Worm (Caenorhabditis elegans) whole organism, L1 larva: ENCODE measurements around the gene folt-2.

Experiments used
- C34B4.2 ChIP-seq: sonication (generic microtip); optimal IDR thresholded peaks from 2 replicates; lab custom pipeline; 2017; ENCODE audit warnings: mild to moderate bottlenecking, missing genetic modification characterization, missing compliant biosample characterization
- aly-2 ChIP-seq: fragments of 150-350 bp; optimal IDR thresholded peaks from 2 replicates; lab custom pipeline; 2014; ENCODE audit warnings: missing biosample characterization, missing genetic modification characterization
- ceh-8 ChIP-seq: fragments of 200-800 bp; sonication (Bioruptor generic); optimal IDR thresholded peaks from 2 replicates; lab custom pipeline; 2018; ENCODE audit warnings: mild to moderate bottlenecking, missing genetic modification characterization, moderate library complexity, missing compliant biosample characterization
- ces-1 ChIP-seq: fragments of 150-350 bp; optimal IDR thresholded peaks from 2 replicates; lab custom pipeline; 2014; ENCODE audit warnings: missing biosample characterization, missing genetic modification reagents, missing genetic modification characterization
- dpl-1 ChIP-seq, 3 experiments: fragments of 150-350 bp in 2 of 3; sonication (generic microtip) in 1 of 3; optimal IDR thresholded peaks; 2 replicates each; lab custom pipeline; 2014 to 2017; ENCODE audit warnings: missing biosample characterization in 3 of 3, missing genetic modification characterization in 3 of 3, missing genetic modification reagents in 3 of 3
- efl-1 ChIP-seq, 4 experiments: fragments of 150-350 bp; optimal IDR thresholded peaks in 3 of 4; peaks in 1 of 4; 1 replicate in 1 of 4; 2 replicates in 3 of 4; lab custom pipeline; 2014; ENCODE audit warnings: missing biosample characterization in 2 of 4, missing genetic modification characterization in 2 of 4, missing genetic modification reagents in 2 of 4
- efl-3 ChIP-seq: fragments of 200-800 bp; sonication (Bioruptor generic); optimal IDR thresholded peaks from 2 replicates; lab custom pipeline; 2018; ENCODE audit warnings: mild to moderate bottlenecking, missing genetic modification characterization, missing compliant biosample characterization
- egl-13 ChIP-seq: sonication (generic microtip); optimal IDR thresholded peaks from 2 replicates; lab custom pipeline; 2016; ENCODE audit warnings: missing genotype, missing genetic modification reagents, missing genetic modification characterization, missing compliant biosample characterization
- egl-27 ChIP-seq, 2 experiments: fragments of 150-350 bp in 1 of 2; sonication (generic microtip); optimal IDR thresholded peaks; 3 replicates each; lab custom pipeline; 2017 to 2018; ENCODE audit warnings: missing biosample characterization in 2 of 2, missing genetic modification characterization in 2 of 2, missing genetic modification reagents in 2 of 2
- elt-2 ChIP-seq: sonication (generic microtip); optimal IDR thresholded peaks from 2 replicates; lab custom pipeline; 2016; ENCODE audit warnings: missing genetic modification characterization, mild to moderate bottlenecking, inconsistent platforms, missing compliant biosample characterization, missing genetic modification reagents
- ets-5 ChIP-seq: fragments of 200-800 bp; sonication (Bioruptor generic); IDR thresholded peaks from 2 replicates; pipeline ENCODE4 v1.3.6; 2022; ENCODE audit warnings: missing genetic modification characterization, missing compliant biosample characterization
- fos-1 ChIP-seq: fragments of 150-350 bp; optimal IDR thresholded peaks from 2 replicates; lab custom pipeline; 2014; ENCODE audit warnings: missing biosample characterization, missing genetic modification characterization
- hlh-4 ChIP-seq: sonication (generic microtip); optimal IDR thresholded peaks from 2 replicates; lab custom pipeline; 2016; ENCODE audit warnings: mild to moderate bottlenecking, missing genetic modification characterization, missing compliant biosample characterization
- jun-1 ChIP-seq: fragments of 150-350 bp; optimal IDR thresholded peaks from 2 replicates; lab custom pipeline; 2014; ENCODE audit warnings: missing biosample characterization, missing genetic modification reagents, missing genetic modification characterization
- lin-13 ChIP-seq: fragments of 150-350 bp; optimal IDR thresholded peaks from 2 replicates; lab custom pipeline; 2014; ENCODE audit warnings: missing biosample characterization, missing genetic modification reagents, missing genetic modification characterization
- lin-35 ChIP-seq, 2 experiments: fragments of 150-350 bp; optimal IDR thresholded peaks; 2 replicates each; lab custom pipeline; 2014; ENCODE audit warnings: missing biosample characterization in 2 of 2, missing genetic modification characterization in 2 of 2, missing genetic modification reagents in 2 of 2
- lin-39 ChIP-seq: fragments of 150-350 bp; optimal IDR thresholded peaks from 2 replicates; lab custom pipeline; 2014; ENCODE audit warnings: missing biosample characterization, missing genetic modification reagents, missing genetic modification characterization
- lsy-2 ChIP-seq, 2 experiments: fragments of 150-350 bp; optimal IDR thresholded peaks; 2 replicates each; lab custom pipeline; 2014; ENCODE audit warnings: missing biosample characterization in 2 of 2, missing genetic modification characterization in 2 of 2
- mab-9 ChIP-seq: fragments of 200-800 bp; sonication (Bioruptor generic); IDR thresholded peaks from 2 replicates; pipeline ENCODE4 v1.3.6; 2022; ENCODE audit warnings: missing genetic modification reagents, missing genetic modification characterization, missing compliant biosample characterization
- nhr-12 ChIP-seq: sonication (generic microtip); optimal IDR thresholded peaks from 2 replicates; lab custom pipeline; 2017; ENCODE audit warnings: missing biosample characterization, missing genetic modification characterization
- nhr-20 ChIP-seq: sonication (generic microtip); optimal IDR thresholded peaks from 2 replicates; lab custom pipeline; 2016; ENCODE audit warnings: mild to moderate bottlenecking, missing genetic modification characterization, missing compliant biosample characterization
- nhr-71 ChIP-seq: sonication (generic microtip); optimal IDR thresholded peaks from 2 replicates; lab custom pipeline; 2016; ENCODE audit warnings: mild to moderate bottlenecking, missing genetic modification characterization, moderate library complexity, missing compliant biosample characterization
- nhr-77 ChIP-seq: fragments of 150-350 bp; optimal IDR thresholded peaks from 2 replicates; lab custom pipeline; 2014; ENCODE audit warnings: missing biosample characterization, missing genetic modification characterization
- sox-4 ChIP-seq: sonication (generic microtip); optimal IDR thresholded peaks from 2 replicates; lab custom pipeline; 2016; ENCODE audit warnings: missing genetic modification characterization, missing compliant biosample characterization
- sptf-1 ChIP-seq: fragments of 150-350 bp; optimal IDR thresholded peaks from 2 replicates; lab custom pipeline; 2014; ENCODE audit warnings: missing biosample characterization, missing genetic modification characterization
- sup-37 ChIP-seq: fragments of 200-800 bp; sonication (Bioruptor generic); optimal IDR thresholded peaks from 2 replicates; lab custom pipeline; 2018; ENCODE audit warnings: mild to moderate bottlenecking, missing genetic modification characterization, missing compliant biosample characterization
- tbx-2 ChIP-seq: sonication (generic microtip); optimal IDR thresholded peaks from 2 replicates; lab custom pipeline; 2016; ENCODE audit warnings: missing genetic modification characterization, missing compliant biosample characterization
- unc-130 ChIP-seq: fragments of 150-350 bp; optimal IDR thresholded peaks from 2 replicates; lab custom pipeline; 2017; ENCODE audit warnings: missing biosample characterization, missing genetic modification characterization, inconsistent platforms
- unc-98 ChIP-seq: fragments of 200-800 bp; sonication (Bioruptor generic); IDR thresholded peaks from 2 replicates; pipeline ENCODE4 v1.3.6; 2022; ENCODE audit warnings: missing genetic modification characterization, missing compliant biosample characterization
- xbp-1 ChIP-seq: sonication (generic microtip); optimal IDR thresholded peaks from 2 replicates; lab custom pipeline; 2016; ENCODE audit warnings: missing genetic modification characterization, missing compliant biosample characterization
- zip-4 ChIP-seq: fragments of 200-800 bp; sonication (Bioruptor generic); optimal IDR thresholded peaks from 2 replicates; lab custom pipeline; 2018; ENCODE audit warnings: mild to moderate bottlenecking, missing genetic modification characterization, moderate library complexity, missing compliant biosample characterization
- ztf-4 ChIP-seq: fragments of 150-350 bp; optimal IDR thresholded peaks from 2 replicates; lab custom pipeline; 2014; ENCODE audit warnings: missing biosample characterization, missing genetic modification characterization

Gene folt-2

DNA sequence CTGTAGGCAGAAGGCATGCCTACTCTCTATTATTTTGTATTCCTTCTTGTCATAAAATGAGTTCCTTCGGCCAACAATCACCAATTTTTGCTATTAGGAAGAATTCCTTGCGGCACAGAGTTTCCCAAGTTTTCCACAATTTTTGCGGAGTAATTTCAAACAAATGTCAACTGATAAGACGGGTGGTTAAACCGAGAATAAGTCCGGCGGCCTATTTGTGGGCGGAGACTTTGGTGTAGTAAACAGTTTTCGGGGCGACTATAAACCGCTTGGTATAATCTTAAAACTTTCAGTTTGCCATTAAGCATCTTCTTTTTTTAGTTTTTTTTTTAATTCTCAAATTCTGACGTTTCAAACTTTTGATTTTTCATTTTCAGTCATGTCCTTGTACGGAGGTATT is 5.6 kb upstream of the folt-2 start, which contains the start of gene ifc-1:
Gene ifc-1 (plus strand): TSS at position 378 of the 400 bp plus-strand sequence.
- TF ChIP-seq lin-13 (GFP tag; lab: Kevin White, UChicago), result no peak
- no peak for TF ChIP-seq nhr-71 (tag; lab: Kevin White, UChicago)
- no peak for TF ChIP-seq C34B4.2 (tag; lab: Kevin White, UChicago)
- TF ChIP-seq ztf-4 (tag; lab: Kevin White, UChicago), result no peak
- peak; percentile 67 for TF ChIP-seq elt-2 (tag; lab: Kevin White, UChicago)
- no peak for TF ChIP-seq efl-1 (optimal IDR thresholded peaks at IDR 0.05; lab: Kevin White, UChicago)
- peak in 1 of 2 experiments; percentile 21 for TF ChIP-seq efl-1 (GFP tag; optimal IDR thresholded peaks at IDR 0.05 in 1 of 2; lab: Kevin White, UChicago)

DNA sequence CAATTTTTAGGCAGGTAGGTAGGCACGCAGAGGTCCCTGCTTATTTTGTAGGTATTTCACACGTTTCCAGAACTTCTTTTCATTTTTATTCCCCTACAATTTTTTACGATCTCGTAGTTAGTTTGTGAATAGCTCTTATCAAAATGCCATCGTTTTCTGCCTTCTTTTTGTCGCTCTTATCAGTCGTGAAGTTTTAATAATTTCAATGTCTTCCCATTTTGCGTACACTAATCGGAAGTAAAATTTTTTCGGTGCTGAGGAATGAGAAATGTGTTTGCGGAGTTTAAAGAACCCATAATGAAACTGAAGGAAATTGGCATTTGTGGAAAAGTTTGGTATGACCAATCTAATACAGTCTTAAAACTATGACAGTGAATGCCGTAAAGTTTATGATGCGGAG is 5.0 kb upstream of the folt-2 start:
- TF ChIP-seq elt-2 (tag; lab: Kevin White, UChicago) (peak; percentile 53), ces-1 (GFP tag; lab: Kevin White, UChicago) (no peak)
- TF ChIP-seq, all 84 proteins: peak for 1

DNA sequence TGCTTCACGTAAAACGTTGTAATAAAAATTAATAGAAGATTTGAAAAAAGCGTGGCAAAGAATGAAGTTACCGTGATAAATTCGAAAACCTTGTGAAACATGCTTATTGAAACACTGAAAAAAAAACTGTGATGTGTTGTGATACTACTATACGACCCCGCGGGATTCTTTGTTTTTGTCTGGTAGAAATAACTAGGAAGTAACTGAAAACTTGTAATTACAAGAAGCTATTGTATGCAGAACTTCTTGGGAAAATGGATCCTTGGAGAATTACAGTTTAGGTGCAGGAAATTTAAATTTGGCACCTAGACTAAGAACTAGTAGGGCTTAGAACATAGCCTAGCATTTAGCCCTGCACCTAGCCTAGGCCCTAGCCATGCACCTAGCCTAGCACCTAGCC is 4.4 kb upstream of the folt-2 start, which contains the start of gene str-39:
Gene str-39 (minus strand): TSS at position 101 of the 400 bp plus-strand sequence.
- TF ChIP-seq aly-2 (tag; lab: Kevin White, UChicago) (no peak), sup-37 (GFP tag; lab: Kevin White, UChicago) (no peak), sptf-1 (tag; lab: Kevin White, UChicago) (no peak), hlh-4 (tag; lab: Kevin White, UChicago) (no peak), unc-98 (GFP tag; lab: Robert Waterston, UW) (no peak)

DNA sequence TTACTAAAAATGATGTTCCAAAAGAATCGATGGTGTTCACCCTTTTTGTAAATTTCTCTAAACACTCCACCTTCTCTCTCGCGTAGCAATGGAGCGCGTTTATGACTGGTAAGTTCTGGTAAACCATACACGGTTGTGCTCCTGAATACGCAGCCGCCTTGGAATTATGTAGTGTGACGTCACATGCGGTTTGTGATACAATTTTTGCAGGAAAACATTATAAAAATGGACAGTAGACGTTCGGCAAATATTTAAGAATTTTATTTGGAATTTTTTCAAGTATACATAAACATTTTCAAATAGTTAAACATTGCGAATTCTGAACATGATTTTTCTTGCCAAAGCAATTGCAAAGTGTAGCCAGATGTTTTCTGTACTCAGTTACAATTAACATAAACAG is 2.1 kb upstream of the folt-2 start, which contains the start of gene F37B4.10:
Gene F37B4.10 (minus strand): TSS at position 101 of the 400 bp plus-strand sequence.
- TF ChIP-seq lsy-2 (tag; optimal IDR thresholded peaks at IDR 0.05; lab: Kevin White, UChicago) (peak in 1 of 2 experiments; percentile 11), ceh-8 (no peak), efl-3 (GFP tag; lab: Kevin White, UChicago) (no peak), lin-35 (GFP tag; optimal IDR thresholded peaks at IDR 0.05; lab: Kevin White, UChicago) (peak; percentile 15 to 22), dpl-1 (GFP tag; optimal IDR thresholded peaks at IDR 0.05; lab: Kevin White, UChicago) (peak in 1 of 3 experiments; percentile 11), efl-1 (optimal IDR thresholded peaks at IDR 0.05; lab: Kevin White, UChicago) (peak; percentile 8 to 18), efl-1 (GFP tag; optimal IDR thresholded peaks at IDR 0.05 in 1 of 2; lab: Kevin White, UChicago) (no peak)

DNA sequence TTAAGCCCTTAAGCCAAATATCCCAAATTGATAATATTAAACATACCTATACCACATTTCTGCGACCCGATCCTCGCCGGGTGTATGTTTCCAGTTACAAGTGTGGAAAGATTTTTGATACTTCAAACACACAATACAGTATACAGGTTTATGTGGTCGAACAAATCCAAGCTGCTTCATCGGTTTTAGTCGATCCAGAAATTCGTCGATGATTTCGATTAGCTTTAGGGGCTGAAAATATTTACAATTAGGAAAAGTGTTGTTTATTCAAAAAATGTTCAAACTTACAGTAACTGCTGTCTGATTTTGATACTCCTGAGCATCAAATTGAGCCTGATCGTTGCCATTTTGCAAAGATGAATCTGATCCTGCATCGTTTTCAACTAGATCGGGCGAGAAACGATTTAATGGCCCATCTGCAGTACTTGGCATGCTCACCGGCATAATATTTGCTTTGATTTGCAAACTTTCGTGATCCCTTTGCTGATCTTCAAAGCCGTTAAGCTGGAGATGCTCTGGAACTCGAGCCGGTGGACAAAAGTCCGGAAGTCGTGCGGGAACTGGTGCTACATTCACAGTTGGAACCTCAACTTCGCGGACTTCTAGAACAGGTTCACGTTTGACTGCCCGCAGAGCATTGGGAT is 910 bp upstream of the folt-2 start:
- no peak for TF ChIP-seq efl-1 (optimal IDR thresholded peaks at IDR 0.05; lab: Kevin White, UChicago)
- peak in 1 of 2 experiments; percentile 15 for TF ChIP-seq efl-1 (GFP tag; optimal IDR thresholded peaks at IDR 0.05 in 1 of 2; lab: Kevin White, UChicago)
- TF ChIP-seq xbp-1 (tag; lab: Kevin White, UChicago), result no peak
- TF ChIP-seq dpl-1 (GFP tag; optimal IDR thresholded peaks at IDR 0.05; lab: Kevin White, UChicago), result no peak

DNA sequence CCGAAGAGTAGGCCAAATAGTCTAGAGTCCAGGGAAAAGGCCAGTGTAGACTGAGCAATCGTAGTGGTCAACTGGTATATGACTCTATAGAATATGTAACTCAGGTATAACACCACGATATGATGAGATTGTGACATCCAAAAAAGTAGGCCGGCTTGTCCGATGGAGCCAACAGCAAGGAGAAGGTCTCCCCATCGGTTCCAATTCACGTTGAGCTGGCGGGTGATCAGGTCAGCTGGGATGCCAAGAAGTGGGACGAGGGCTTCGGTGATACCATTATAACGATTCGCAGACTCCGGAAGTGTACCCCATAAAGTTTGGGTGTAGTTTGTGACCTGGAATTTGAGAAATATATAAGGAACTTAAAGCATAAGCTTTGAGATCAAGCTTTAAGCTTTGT is 2.5 kb downstream of the folt-2 start:
- TF ChIP-seq ets-5 (GFP tag; lab: Robert Waterston, UW) (no peak), nhr-77 (tag; lab: Kevin White, UChicago) (no peak), nhr-12 (tag; lab: Kevin White, UChicago) (no peak), zip-4 (GFP tag; lab: Kevin White, UChicago) (no peak), elt-2 (tag; lab: Kevin White, UChicago) (no peak), fos-1 (no peak), egl-27 (tag; optimal IDR thresholded peaks at IDR 0.05; lab: Kevin White, UChicago) (no peak)

DNA sequence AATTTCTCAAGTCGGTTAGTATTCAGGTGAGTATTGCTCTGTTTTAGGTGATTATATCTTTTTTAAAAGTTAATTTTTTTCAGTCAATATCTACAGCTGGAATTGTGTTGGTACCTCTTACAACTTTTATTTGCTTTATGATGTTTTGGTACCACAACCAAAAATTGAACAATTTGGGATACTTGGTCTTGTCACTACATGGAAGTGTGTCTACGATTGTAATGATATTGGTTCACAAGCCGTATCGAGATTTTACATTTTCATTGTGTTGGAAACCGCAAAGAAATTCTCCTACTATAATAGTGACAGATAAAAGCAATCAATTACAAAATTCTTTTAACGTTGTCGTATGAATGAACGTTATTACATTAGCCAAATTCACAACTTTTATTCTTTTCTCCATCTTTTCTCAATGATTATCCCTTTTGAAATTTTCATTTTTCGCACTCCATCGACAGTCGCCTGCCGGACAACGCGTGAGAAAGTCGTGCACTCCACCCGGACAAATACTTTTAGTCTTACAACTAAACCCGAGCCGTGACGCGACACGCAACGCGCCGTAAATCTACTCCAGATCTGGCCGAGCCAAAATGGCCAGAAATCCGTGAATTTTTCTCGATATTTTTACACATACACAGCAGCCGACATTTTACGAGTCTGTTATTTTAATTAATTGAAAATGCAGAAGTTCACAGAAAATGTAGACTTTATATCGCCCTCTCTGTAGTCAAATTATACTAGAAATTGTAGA is 3.5 kb downstream of the folt-2 start:
- TF ChIP-seq unc-130 (tag; lab: Kevin White, UChicago), result no peak
- no peak for TF ChIP-seq lin-39 (tag; lab: Kevin White, UChicago)
- TF ChIP-seq tbx-2 (tag; lab: Kevin White, UChicago), result no peak
- TF ChIP-seq mab-9 (GFP tag; lab: Robert Waterston, UW), result no peak
- no peak for TF ChIP-seq egl-13 (tag; lab: Kevin White, UChicago)
- no peak for TF ChIP-seq jun-1 (tag; lab: Kevin White, UChicago)
- TF ChIP-seq sox-4 (tag; lab: Kevin White, UChicago), result no peak
- no peak for TF ChIP-seq nhr-20 (tag; lab: Kevin White, UChicago)
